Worm (Caenorhabditis elegans) whole organism, young adult: ENCODE data around the gene K09B11.5.
A peak's percentile ranks its signal among the peaks of the same experiment; 100 is the strongest.

Experiments used
- B0035.1 ChIP-seq: sonication (generic microtip); optimal IDR thresholded peaks from 2 replicates; lab custom pipeline; 2016; ENCODE audit warnings: missing genetic modification characterization, mild to moderate bottlenecking, missing compliant biosample characterization, missing genotype, missing genetic modification reagents
- D2030.7 ChIP-seq: fragments of 200-800 bp; sonication (Bioruptor generic); IDR thresholded peaks from 2 replicates; pipeline ENCODE4 v1.3.6; 2022; ENCODE audit warnings: missing genetic modification reagents, missing genetic modification characterization, missing compliant biosample characterization
- F23B12.7 ChIP-seq: sonication (generic microtip); optimal IDR thresholded peaks from 2 replicates; lab custom pipeline; 2017; ENCODE audit warnings: missing genetic modification characterization, mild to moderate bottlenecking, missing compliant biosample characterization, antibody characterized with exemption, moderate library complexity; ENCODE audit not compliant: insufficient read depth
- F33H1.4 ChIP-seq: fragments of 200-800 bp; sonication (Bioruptor generic); IDR thresholded peaks from 2 replicates; pipeline ENCODE4 v1.3.6; 2022; ENCODE audit warnings: missing genetic modification reagents, missing genetic modification characterization, missing compliant biosample characterization
- F49E8.2 ChIP-seq: sonication (generic microtip); optimal IDR thresholded peaks from 3 replicates; lab custom pipeline; 2017; ENCODE audit warnings: missing genetic modification characterization, mild to moderate bottlenecking, missing compliant biosample characterization, antibody characterized with exemption, moderate library complexity; ENCODE audit not compliant: insufficient read depth
- K12H6.12 ChIP-seq: fragments of 200-800 bp; sonication (Bioruptor generic); optimal IDR thresholded peaks from 2 replicates; lab custom pipeline; 2018; ENCODE audit warnings: mild to moderate bottlenecking, missing genetic modification characterization, missing compliant biosample characterization
- T26A5.8 ChIP-seq: sonication (generic microtip); optimal IDR thresholded peaks from 2 replicates; lab custom pipeline; 2016; ENCODE audit warnings: missing genetic modification characterization, missing compliant biosample characterization
- Y67H2A.10 ChIP-seq: fragments of 200-800 bp; sonication (Bioruptor generic); conservative IDR thresholded peaks from 2 replicates; pipeline ENCODE4 v1.3.6; 2022; ENCODE audit warnings: missing genetic modification reagents, missing genetic modification characterization, missing compliant biosample characterization
- ZK185.1 ChIP-seq: sonication (generic microtip); optimal IDR thresholded peaks from 2 replicates; lab custom pipeline; 2016; ENCODE audit warnings: mild to moderate bottlenecking, missing genetic modification characterization, missing compliant biosample characterization; ENCODE audit not compliant: poor library complexity, severe bottlenecking
- attf-5 ChIP-seq: fragments of 200-800 bp; sonication (Bioruptor generic); optimal IDR thresholded peaks from 2 replicates; lab custom pipeline; 2018; ENCODE audit warnings: mild to moderate bottlenecking, missing genetic modification characterization, missing compliant biosample characterization
- attf-6 ChIP-seq: fragments of 200-800 bp; sonication (Bioruptor generic); IDR thresholded peaks from 2 replicates; pipeline ENCODE4 v1.3.6; 2022; ENCODE audit warnings: missing genetic modification reagents, missing genetic modification characterization, missing compliant biosample characterization
- cebp-1 ChIP-seq, 2 experiments: fragments of 200-800 bp in 1 of 2; sonication (Bioruptor generic) in 1 of 2; sonication (generic microtip) in 1 of 2; IDR thresholded peaks in 1 of 2; optimal IDR thresholded peaks in 1 of 2; 2 replicates each; pipeline versions ENCODE4 v1.3.6 to Lab custom; 2017 to 2022; ENCODE audit warnings: missing compliant biosample characterization in 2 of 2, missing genetic modification characterization in 2 of 2, mild to moderate bottlenecking in 1 of 2, missing genetic modification reagents in 1 of 2, moderate library complexity in 1 of 2
- ceh-100 ChIP-seq: fragments of 200-800 bp; sonication (Bioruptor generic); IDR thresholded peaks from 2 replicates; pipeline ENCODE4 v1.3.6; 2022; ENCODE audit warnings: missing genetic modification reagents, missing genetic modification characterization, missing compliant biosample characterization
- ceh-27 ChIP-seq: fragments of 200-800 bp; sonication (Bioruptor generic); optimal IDR thresholded peaks from 2 replicates; lab custom pipeline; 2018; ENCODE audit warnings: mild to moderate bottlenecking, missing genetic modification characterization, moderate library complexity, missing compliant biosample characterization
- ceh-58 ChIP-seq: fragments of 200-800 bp; sonication (Bioruptor generic); IDR thresholded peaks from 2 replicates; pipeline ENCODE4 v1.3.6; 2022; ENCODE audit warnings: missing genetic modification characterization, missing compliant biosample characterization
- dox-1 ChIP-seq: fragments of 200-800 bp; sonication (Bioruptor generic); IDR thresholded peaks from 2 replicates; pipeline ENCODE4 v1.3.6; 2022; ENCODE audit warnings: missing genetic modification reagents, missing genetic modification characterization, missing compliant biosample characterization
- dpl-1 ChIP-seq: fragments of 150-350 bp; optimal IDR thresholded peaks from 2 replicates; lab custom pipeline; 2014; ENCODE audit warnings: missing biosample characterization, missing genetic modification reagents, missing genetic modification characterization
- efl-1 ChIP-seq: fragments of 150-350 bp; optimal IDR thresholded peaks from 2 replicates; lab custom pipeline; 2014; ENCODE audit warnings: missing biosample characterization, missing genetic modification reagents, missing genetic modification characterization
- fkh-3 ChIP-seq: sonication (generic microtip); optimal IDR thresholded peaks from 2 replicates; lab custom pipeline; 2016; ENCODE audit warnings: mild to moderate bottlenecking, missing genetic modification characterization, missing compliant biosample characterization
- lin-35 ChIP-seq, 3 experiments: fragments of 150-350 bp in 2 of 3; sonication (generic microtip) in 1 of 3; optimal IDR thresholded peaks; 2 replicates each; lab custom pipeline; 2014 to 2018; ENCODE audit warnings: missing biosample characterization in 3 of 3, missing genetic modification characterization in 3 of 3, missing genetic modification reagents in 3 of 3
- lin-40 ChIP-seq: sonication (generic microtip); optimal IDR thresholded peaks from 2 replicates; lab custom pipeline; 2016; ENCODE audit warnings: missing genetic modification characterization, mild to moderate bottlenecking, missing compliant biosample characterization, missing genotype, missing genetic modification reagents
- lin-54 ChIP-seq: fragments of 200-800 bp; sonication (Bioruptor generic); optimal IDR thresholded peaks from 2 replicates; lab custom pipeline; 2018; ENCODE audit warnings: mild to moderate bottlenecking, missing genetic modification characterization, missing compliant biosample characterization
- lsl-1 ChIP-seq: fragments of 200-800 bp; sonication (Bioruptor generic); optimal IDR thresholded peaks from 2 replicates; lab custom pipeline; 2018; ENCODE audit warnings: mild to moderate bottlenecking, missing genetic modification characterization, moderate library complexity, missing compliant biosample characterization
- madf-3 ChIP-seq: fragments of 200-800 bp; sonication (Bioruptor generic); IDR thresholded peaks from 2 replicates; pipeline ENCODE4 v1.3.6; 2022; ENCODE audit warnings: missing genetic modification reagents, missing genetic modification characterization, missing compliant biosample characterization
- madf-6 ChIP-seq: fragments of 200-800 bp; sonication (Bioruptor generic); IDR thresholded peaks from 2 replicates; pipeline ENCODE4 v1.3.6; 2022; ENCODE audit warnings: missing genetic modification reagents, missing genetic modification characterization, missing compliant biosample characterization
- mcd-1 ChIP-seq: fragments of 200-800 bp; sonication (Bioruptor generic); IDR thresholded peaks from 2 replicates; pipeline ENCODE4 v1.3.6; 2022; ENCODE audit warnings: missing genetic modification reagents, missing genetic modification characterization, missing compliant biosample characterization
- nhr-90 ChIP-seq: sonication (generic microtip); optimal IDR thresholded peaks from 2 replicates; lab custom pipeline; 2016; ENCODE audit warnings: missing genotype, mild to moderate bottlenecking, missing genetic modification characterization, missing compliant biosample characterization
- rcor-1 ChIP-seq: fragments of 200-800 bp; sonication (Bioruptor generic); IDR thresholded peaks from 2 replicates; pipeline ENCODE4 v1.3.6; 2022; ENCODE audit warnings: missing genetic modification reagents, missing genetic modification characterization, missing compliant biosample characterization
- rpc-1 ChIP-seq, 2 experiments: fragments of 150-350 bp in 1 of 2; sonication (generic microtip) in 1 of 2; optimal IDR thresholded peaks; 2 replicates each; lab custom pipeline; 2014 to 2018; ENCODE audit warnings: missing biosample characterization in 1 of 2, missing genetic modification characterization in 1 of 2, missing genetic modification reagents in 1 of 2, missing genotype in 1 of 2
- snpc-1.1 ChIP-seq: sonication (generic microtip); optimal IDR thresholded peaks from 2 replicates; lab custom pipeline; 2017; ENCODE audit warnings: missing genetic modification characterization, mild to moderate bottlenecking, missing compliant biosample characterization, antibody characterized with exemption, moderate library complexity, missing genotype, missing genetic modification reagents; ENCODE audit not compliant: insufficient read depth
- snpc-1.3 ChIP-seq: sonication (generic microtip); optimal IDR thresholded peaks from 2 replicates; lab custom pipeline; 2017; ENCODE audit warnings: missing genetic modification characterization, mild to moderate bottlenecking, missing compliant biosample characterization, antibody characterized with exemption, moderate library complexity, missing genotype, missing genetic modification reagents; ENCODE audit not compliant: insufficient read depth
- snpc-3.4 ChIP-seq: sonication (generic microtip); optimal IDR thresholded peaks from 2 replicates; lab custom pipeline; 2017; ENCODE audit warnings: missing genetic modification characterization, mild to moderate bottlenecking, missing compliant biosample characterization, antibody characterized with exemption, moderate library complexity, missing genotype, missing genetic modification reagents
- snpc-4 ChIP-seq, 5 experiments: fragments of 150-350 bp in 1 of 5; sonication (generic microtip) in 4 of 5; optimal IDR thresholded peaks; 2 replicates each; lab custom pipeline; 2014 to 2018; ENCODE audit warnings: missing genetic modification characterization in 5 of 5, missing biosample characterization in 3 of 5, antibody characterized with exemption in 2 of 5, mild to moderate bottlenecking in 2 of 5, missing compliant biosample characterization in 2 of 5, missing genotype in 2 of 5, moderate library complexity in 2 of 5, missing genetic modification reagents in 1 of 5
- tbp1 ChIP-seq: fragments of 200-800 bp; sonication (Bioruptor generic); optimal IDR thresholded peaks from 2 replicates; lab custom pipeline; 2018; ENCODE audit warnings: mild to moderate bottlenecking, missing genetic modification characterization, missing compliant biosample characterization
- unc-130 ChIP-seq: sonication (generic microtip); optimal IDR thresholded peaks from 2 replicates; lab custom pipeline; 2016; ENCODE audit warnings: missing genetic modification reagents, missing genetic modification characterization, missing compliant biosample characterization
- ztf-18 ChIP-seq: sonication (generic microtip); optimal IDR thresholded peaks from 2 replicates; lab custom pipeline; 2016; ENCODE audit warnings: missing genotype, mild to moderate bottlenecking, missing genetic modification characterization, missing compliant biosample characterization

K09B11.5 gene

ce11 chrIV:13386043-13386442, 47.8 kb downstream of the K09B11.5 start, which contains the start of the genes Y62E10A.20, Y62E10A.23 and mdt-9:
TSS of gene Y62E10A.20 (minus strand) at chrIV:13386091.
TSS of gene Y62E10A.23 (plus strand) at chrIV:13386324.
TSS of gene mdt-9 (plus strand) at chrIV:13386380.
- TF ChIP-seq efl-1 (GFP tag; lab: Kevin White, UChicago) = peak; percentile 38
- TF ChIP-seq T26A5.8 (tag; lab: Kevin White, UChicago) = no peak
- peak in 1 of 3 experiments; percentile 73 for TF ChIP-seq lin-35 (GFP tag; optimal IDR thresholded peaks at IDR 0.05; lab: Kevin White, UChicago)
- peak; percentile 59 for TF ChIP-seq dox-1 (GFP tag; lab: Robert Waterston, UW)
- peak; percentile 63 for TF ChIP-seq ceh-100
- TF ChIP-seq cebp-1 (GFP tag; IDR thresholded peaks at IDR 0.05; lab: Robert Waterston, UW) = no peak
- peak; percentile 45 for TF ChIP-seq cebp-1 (tag; optimal IDR thresholded peaks at IDR 0.05; lab: Kevin White, UChicago)
- peak; percentile 17 for TF ChIP-seq ZK185.1 (tag; lab: Kevin White, UChicago)
- TF ChIP-seq attf-6 = peak; percentile 46; the same call in 1 of the 2 replicates
- TF ChIP-seq rcor-1 (GFP tag; lab: Robert Waterston, UW) = no peak
- TF ChIP-seq ceh-58 (GFP tag; lab: Robert Waterston, UW) = no peak
- TF ChIP-seq ztf-18 (tag; lab: Kevin White, UChicago) = peak; percentile 39
- peak; percentile 49 for TF ChIP-seq dpl-1
- peak; percentile 39 for TF ChIP-seq rpc-1 (optimal IDR thresholded peaks at IDR 0.05; lab: Kevin White, UChicago)
- TF ChIP-seq rpc-1 (tag; optimal IDR thresholded peaks at IDR 0.05; lab: Kevin White, UChicago) = no peak
- no peak for TF ChIP-seq fkh-3
- peak; percentile 3 for TF ChIP-seq snpc-3.4
- peak; percentile 46 for TF ChIP-seq F33H1.4 (GFP tag; lab: Robert Waterston, UW)
- TF ChIP-seq lsl-1 (GFP tag; lab: Kevin White, UChicago) = peak; percentile 41
- TF ChIP-seq Y67H2A.10 = no peak
- TF ChIP-seq ceh-27 (GFP tag; lab: Kevin White, UChicago) = peak; percentile 25
- TF ChIP-seq attf-5 (GFP tag; lab: Kevin White, UChicago) = peak; percentile 74
- TF ChIP-seq F23B12.7 (tag; lab: Kevin White, UChicago) = peak; percentile 41
- peak; percentile 42 for TF ChIP-seq tbp1 (GFP tag; lab: Kevin White, UChicago)
- TF ChIP-seq lin-40 (tag; lab: Kevin White, UChicago) = peak; percentile 47
- TF ChIP-seq B0035.1 (tag; lab: Kevin White, UChicago) = no peak
- 0 out of 2 replicates have a peak, but pooled peaks have one; percentile 43 for TF ChIP-seq madf-3
- peak; percentile 29 for TF ChIP-seq lin-54
- TF ChIP-seq snpc-1.1 = peak; percentile 61
- no peak for TF ChIP-seq snpc-4 (GFP tag; optimal IDR thresholded peaks at IDR 0.05; lab: Kevin White, UChicago)
- peak; percentile 5 to 81 (median 66) for TF ChIP-seq snpc-4 (tag; optimal IDR thresholded peaks at IDR 0.05; lab: Kevin White, UChicago)
- TF ChIP-seq snpc-1.3 (tag; lab: Kevin White, UChicago) = peak; percentile 45
- no peak for TF ChIP-seq nhr-90 (tag; lab: Kevin White, UChicago)
- no peak for TF ChIP-seq K12H6.12
- TF ChIP-seq F49E8.2 = peak; percentile 69
- peak; percentile 91 for TF ChIP-seq mcd-1 (GFP tag; lab: Robert Waterston, UW)
- peak; percentile 40 for TF ChIP-seq D2030.7 (GFP tag; lab: Robert Waterston, UW)
- peak; percentile 51; the same call in 1 of the 2 replicates for TF ChIP-seq madf-6
- TF ChIP-seq unc-130 (GFP tag; lab: Kevin White, UChicago) = peak; percentile 50
